Worm (Caenorhabditis elegans) whole organism, mixed stage, embryonic: ENCODE results near the gene nhr-190.

Experiments used
- M03D4.4 ChIP-seq: sonication (generic microtip); optimal IDR thresholded peaks from 2 replicates; lab custom pipeline; 2017; ENCODE audit warnings: mild to moderate bottlenecking, missing genetic modification characterization, missing compliant biosample characterization
- bed-3 ChIP-seq: fragments of 200-800 bp; sonication (Bioruptor generic); optimal IDR thresholded peaks from 3 replicates; lab custom pipeline; 2018; ENCODE audit warnings: mild to moderate bottlenecking, missing genetic modification characterization, moderate library complexity, missing compliant biosample characterization
- blmp-1 ChIP-seq: fragments of 150-350 bp; optimal IDR thresholded peaks from 2 replicates; lab custom pipeline; 2014; ENCODE audit warnings: missing biosample characterization, missing genetic modification characterization
- ceh-39 ChIP-seq: fragments of 150-350 bp; optimal IDR thresholded peaks from 2 replicates; lab custom pipeline; 2014; ENCODE audit warnings: missing biosample characterization, missing genetic modification characterization
- ceh-43 ChIP-seq: fragments of 200-800 bp; sonication (Bioruptor generic); optimal IDR thresholded peaks from 2 replicates; lab custom pipeline; 2018; ENCODE audit warnings: mild to moderate bottlenecking, missing genetic modification characterization, moderate library complexity, missing compliant biosample characterization
- ceh-83 ChIP-seq: fragments of 200-800 bp; sonication (Bioruptor generic); optimal IDR thresholded peaks from 2 replicates; lab custom pipeline; 2018; ENCODE audit warnings: mild to moderate bottlenecking, missing genetic modification characterization, missing compliant biosample characterization
- ces-1 ChIP-seq: fragments of 150-350 bp; optimal IDR thresholded peaks from 2 replicates; lab custom pipeline; 2014; ENCODE audit warnings: missing biosample characterization, missing genetic modification reagents, missing genetic modification characterization
- drap-1 ChIP-seq: fragments of 200-800 bp; sonication (Bioruptor generic); optimal IDR thresholded peaks from 3 replicates; lab custom pipeline; 2018; ENCODE audit warnings: mild to moderate bottlenecking, missing genetic modification characterization, missing compliant biosample characterization
- elt-3 ChIP-seq: fragments of 150-350 bp; optimal IDR thresholded peaks from 2 replicates; lab custom pipeline; 2014; ENCODE audit warnings: missing biosample characterization, missing genetic modification characterization
- flh-1 ChIP-seq: fragments of 200-800 bp; sonication (Bioruptor generic); optimal IDR thresholded peaks from 2 replicates; lab custom pipeline; 2018; ENCODE audit warnings: mild to moderate bottlenecking, missing genetic modification characterization, moderate library complexity, missing compliant biosample characterization
- ham-2 ChIP-seq: fragments of 200-800 bp; sonication (Bioruptor generic); optimal IDR thresholded peaks from 2 replicates; lab custom pipeline; 2018; ENCODE audit warnings: mild to moderate bottlenecking, missing genetic modification characterization, missing compliant biosample characterization
- hlh-1 ChIP-seq: fragments of 150-350 bp; optimal IDR thresholded peaks from 2 replicates; lab custom pipeline; 2014; ENCODE audit warnings: missing biosample characterization, missing genetic modification reagents, missing genetic modification characterization
- lin-13 ChIP-seq: fragments of 150-350 bp; optimal IDR thresholded peaks from 2 replicates; lab custom pipeline; 2014; ENCODE audit warnings: missing biosample characterization, missing genetic modification characterization
- lin-32 ChIP-seq: fragments of 200-800 bp; sonication (Bioruptor generic); optimal IDR thresholded peaks from 2 replicates; lab custom pipeline; 2018; ENCODE audit warnings: mild to moderate bottlenecking, missing genetic modification characterization, missing compliant biosample characterization
- lsy-2 ChIP-seq: fragments of 150-350 bp; optimal IDR thresholded peaks from 2 replicates; lab custom pipeline; 2014; ENCODE audit warnings: missing biosample characterization, missing genetic modification characterization
- mab-5 ChIP-seq: fragments of 150-350 bp; optimal IDR thresholded peaks from 2 replicates; lab custom pipeline; 2014; ENCODE audit warnings: missing biosample characterization, missing genetic modification characterization
- mep-1 ChIP-seq: fragments of 150-350 bp; optimal IDR thresholded peaks from 2 replicates; lab custom pipeline; 2017; ENCODE audit warnings: missing biosample characterization, missing genetic modification reagents, missing genetic modification characterization, inconsistent platforms
- nhr-2 ChIP-seq: fragments of 150-350 bp; optimal IDR thresholded peaks from 2 replicates; lab custom pipeline; 2014; ENCODE audit warnings: missing biosample characterization, missing genetic modification characterization
- nhr-237 ChIP-seq: fragments of 150-350 bp; optimal IDR thresholded peaks from 2 replicates; lab custom pipeline; 2014; ENCODE audit warnings: missing biosample characterization, missing genetic modification characterization
- nhr-28 ChIP-seq: fragments of 150-350 bp; optimal IDR thresholded peaks from 2 replicates; lab custom pipeline; 2014; ENCODE audit warnings: missing biosample characterization, missing genetic modification characterization
- nhr-76 ChIP-seq: sonication (generic microtip); optimal IDR thresholded peaks from 2 replicates; lab custom pipeline; 2017; ENCODE audit warnings: missing biosample characterization, missing genetic modification characterization
- pha-4 ChIP-seq: fragments of 150-350 bp; optimal IDR thresholded peaks from 2 replicates; lab custom pipeline; 2018; ENCODE audit warnings: missing biosample characterization, missing genetic modification reagents, missing genetic modification characterization
- sem-2 ChIP-seq: fragments of 200-800 bp; sonication (Bioruptor generic); optimal IDR thresholded peaks from 2 replicates; lab custom pipeline; 2018; ENCODE audit warnings: mild to moderate bottlenecking, missing genetic modification characterization, missing compliant biosample characterization
- snpc-4 ChIP-seq: fragments of 150-350 bp; optimal IDR thresholded peaks from 2 replicates; lab custom pipeline; 2014; ENCODE audit warnings: missing biosample characterization, missing genetic modification characterization
- tbx-8 ChIP-seq: fragments of 200-800 bp; sonication (Bioruptor generic); optimal IDR thresholded peaks from 2 replicates; lab custom pipeline; 2018; ENCODE audit warnings: mild to moderate bottlenecking, missing genetic modification characterization, moderate library complexity, missing compliant biosample characterization
- unc-120 ChIP-seq: sonication (generic microtip); optimal IDR thresholded peaks from 2 replicates; lab custom pipeline; 2017; ENCODE audit warnings: missing genetic modification characterization, missing compliant biosample characterization; ENCODE audit not compliant: poor library complexity, severe bottlenecking
- unc-39 ChIP-seq: fragments of 150-350 bp; optimal IDR thresholded peaks from 2 replicates; lab custom pipeline; 2014; ENCODE audit warnings: missing biosample characterization, missing genetic modification characterization
- zip-8 ChIP-seq: fragments of 150-350 bp; optimal IDR thresholded peaks from 2 replicates; lab custom pipeline; 2014; ENCODE audit warnings: missing biosample characterization, missing genetic modification characterization
- ztf-11 ChIP-seq: fragments of 150-350 bp; optimal IDR thresholded peaks from 2 replicates; lab custom pipeline; 2014; ENCODE audit warnings: missing biosample characterization, missing genetic modification characterization

Gene nhr-190

ce11 chrV:634855-635254 is 7.9 kb downstream of the nhr-190 start, which contains the start of gene F48G7.10:
F48G7.10 (minus strand) TSS chrV:634955.
- TF ChIP-seq bed-3 (GFP tag; lab: Kevin White, UChicago) (no peak), nhr-76 (tag; lab: Kevin White, UChicago) (no peak), zip-8 (tag; lab: Kevin White, UChicago) (no peak), flh-1 (GFP tag; lab: Kevin White, UChicago) (no peak), ceh-83 (GFP tag; lab: Kevin White, UChicago) (no peak), snpc-4 (no peak), elt-3 (tag; lab: Kevin White, UChicago) (no peak), tbx-8 (GFP tag; lab: Kevin White, UChicago) (no peak), hlh-1 (tag; lab: Kevin White, UChicago) (no peak), blmp-1 (no peak), ces-1 (GFP tag; lab: Kevin White, UChicago) (no peak), pha-4 (tag; lab: Kevin White, UChicago) (no peak)

DNA sequence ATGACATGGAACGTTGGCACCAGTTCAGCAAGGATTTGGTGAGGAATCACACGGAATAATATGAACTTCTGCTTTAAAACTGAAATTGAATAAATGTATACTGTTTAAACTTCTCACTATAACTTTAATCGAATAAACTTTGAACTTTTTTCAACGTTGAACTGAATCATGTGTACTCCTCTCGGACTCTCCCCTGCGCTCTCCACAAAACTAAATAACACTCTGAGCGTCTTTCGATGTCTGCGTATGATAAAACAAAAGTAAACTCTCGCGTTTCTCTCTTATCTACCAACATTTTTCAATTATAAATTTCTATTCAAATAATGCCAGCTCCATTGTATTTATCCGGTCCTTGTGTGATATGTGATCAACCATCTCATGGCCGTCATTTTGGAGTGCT is 10.9 kb downstream of the nhr-190 start:
- no peak for TF ChIP-seq ceh-43 (GFP tag; lab: Kevin White, UChicago)
- no peak for TF ChIP-seq nhr-28
- no peak for TF ChIP-seq flh-1 (GFP tag; lab: Kevin White, UChicago)
- no peak for TF ChIP-seq mep-1 (tag; lab: Kevin White, UChicago)
- TF ChIP-seq nhr-237, result no peak
- TF ChIP-seq bed-3 (GFP tag; lab: Kevin White, UChicago), result no peak
- TF ChIP-seq unc-39 (tag; lab: Kevin White, UChicago), result no peak
- no peak for TF ChIP-seq ham-2 (GFP tag; lab: Kevin White, UChicago)
- no peak for TF ChIP-seq lin-32 (GFP tag; lab: Kevin White, UChicago)
- TF ChIP-seq elt-3 (tag; lab: Kevin White, UChicago), result no peak
- TF ChIP-seq unc-120 (tag; lab: Kevin White, UChicago), result no peak
- TF ChIP-seq drap-1 (GFP tag; lab: Kevin White, UChicago), result no peak

DNA sequence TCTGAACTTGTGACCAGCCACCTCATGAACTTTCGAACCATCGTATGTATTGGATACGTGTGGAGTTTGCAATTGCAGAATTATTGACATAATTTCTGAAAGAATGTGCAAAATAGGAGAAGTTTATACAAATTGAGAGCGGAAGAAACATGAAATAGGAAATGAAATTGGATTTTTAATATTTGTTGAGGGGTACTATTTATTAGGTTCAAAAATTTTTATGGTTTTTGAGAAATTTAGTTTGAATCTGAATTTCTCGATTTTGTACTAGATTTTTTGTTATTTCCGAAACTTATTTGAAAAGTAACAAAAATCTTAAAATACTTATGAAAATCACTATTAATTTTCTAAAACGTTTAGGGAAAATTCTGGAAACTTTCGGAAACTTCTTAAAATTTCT is 14.2 kb downstream of the nhr-190 start, which contains the start of gene F48G7.9:
Gene F48G7.9, minus strand, starts transcription at position 101 of the 400 bp plus-strand sequence.
- TF ChIP-seq M03D4.4 (tag; lab: Kevin White, UChicago), result no peak
- no peak for TF ChIP-seq lin-32 (GFP tag; lab: Kevin White, UChicago)
- no peak for TF ChIP-seq hlh-1 (tag; lab: Kevin White, UChicago)
- TF ChIP-seq ztf-11 (tag; lab: Kevin White, UChicago), result no peak
- no peak for TF ChIP-seq mep-1 (tag; lab: Kevin White, UChicago)
- TF ChIP-seq ceh-43 (GFP tag; lab: Kevin White, UChicago), result no peak
- TF ChIP-seq ceh-39, result no peak
- no peak for TF ChIP-seq mab-5 (tag; lab: Kevin White, UChicago)
- no peak for TF ChIP-seq flh-1 (GFP tag; lab: Kevin White, UChicago)
- TF ChIP-seq bed-3 (GFP tag; lab: Kevin White, UChicago), result no peak
- no peak for TF ChIP-seq snpc-4
- TF ChIP-seq ceh-83 (GFP tag; lab: Kevin White, UChicago), result no peak
- TF ChIP-seq tbx-8 (GFP tag; lab: Kevin White, UChicago), result no peak
- TF ChIP-seq, all 35 proteins: peak for 0

DNA sequence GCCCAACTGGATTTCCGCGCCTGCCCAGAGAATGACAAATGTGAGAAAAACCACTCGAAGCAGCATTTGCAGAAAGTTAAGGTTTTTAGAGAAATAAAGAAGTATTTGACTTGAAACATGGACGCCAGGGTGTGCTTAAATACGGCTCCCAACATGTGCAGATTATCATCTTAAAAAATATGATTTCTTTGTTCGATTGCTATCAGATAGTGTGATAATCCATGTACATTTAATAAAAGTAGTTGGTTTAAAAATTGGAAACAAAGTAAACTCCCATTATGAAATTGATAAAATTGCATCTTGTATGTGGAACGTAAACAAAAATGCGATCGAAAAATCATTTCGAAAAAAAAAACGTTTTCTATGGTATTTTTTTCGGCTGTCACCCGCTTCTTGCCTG is 15.1 kb downstream of the nhr-190 start, which contains the start of gene F48G7.8:
Gene F48G7.8, minus strand, starts transcription at position 101 of the 400 bp plus-strand sequence.
- TF ChIP-seq lin-13 (tag; lab: Kevin White, UChicago), result no peak
- TF ChIP-seq sem-2 (GFP tag; lab: Kevin White, UChicago), result no peak
- no peak for TF ChIP-seq nhr-2 (tag; lab: Kevin White, UChicago)
- TF ChIP-seq elt-3 (tag; lab: Kevin White, UChicago), result no peak
- TF ChIP-seq ham-2 (GFP tag; lab: Kevin White, UChicago), result no peak
- TF ChIP-seq mep-1 (tag; lab: Kevin White, UChicago), result no peak
- TF ChIP-seq lsy-2 (tag; lab: Kevin White, UChicago), result no peak
- TF ChIP-seq ceh-83 (GFP tag; lab: Kevin White, UChicago), result no peak

DNA sequence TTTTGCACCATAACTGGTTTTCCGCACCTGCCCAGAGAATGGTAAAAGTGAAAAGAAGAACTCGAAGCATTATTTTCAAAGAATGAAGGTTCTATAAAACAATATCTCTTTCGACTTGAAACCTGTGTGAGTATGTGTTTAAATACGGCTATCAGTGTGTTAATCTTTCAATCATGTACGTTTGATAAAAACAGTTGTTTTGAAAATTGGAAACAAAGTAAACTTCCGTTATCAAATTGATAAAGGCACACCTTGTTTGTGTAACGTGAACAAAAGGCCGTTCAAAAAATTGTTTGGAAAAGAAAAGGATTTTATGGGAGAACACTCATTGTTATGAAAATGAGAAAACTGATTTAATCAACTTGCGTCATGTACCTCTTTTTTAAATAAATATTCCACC is 16.4 kb downstream of the nhr-190 start, which contains the start of gene F48G7.7:
Gene F48G7.7, minus strand, starts transcription at position 101 of the 400 bp plus-strand sequence.
- no peak for TF ChIP-seq nhr-76 (tag; lab: Kevin White, UChicago)
- no peak for TF ChIP-seq blmp-1
- no peak for TF ChIP-seq ceh-83 (GFP tag; lab: Kevin White, UChicago)
- no peak for TF ChIP-seq ceh-39
- no peak for TF ChIP-seq sem-2 (GFP tag; lab: Kevin White, UChicago)
- no peak for TF ChIP-seq lin-13 (tag; lab: Kevin White, UChicago)
